Fruit fly (Drosophila melanogaster): Measurements from ENCODE around the gene CG14115.

CG14115 gene

dm6 chr3L:13015195-13015822 lies 45.9 kb downstream of the CG14115 start, which contains the start of gene MICAL-like (continued):
- TF ChIP-seq CG8281 (tag; optimal IDR thresholded peaks at IDR 0.05) (no peak), CG34224 (GFP tag; IDR thresholded peaks at IDR 0.05; ENCODE audit: partially characterized antibody) (peak; percentile 79), sisA (GFP tag; IDR thresholded peaks at IDR 0.05) (peak; percentile 57; the same call in 1 of the 2 replicates), kay (GFP tag; optimal IDR thresholded peaks at IDR 0.05) (peak; percentile 79), H2.0 (GFP tag; IDR thresholded peaks at IDR 0.05) (peak; percentile 13; the same call in 1 of the 2 replicates), Chrac-16 (GFP tag; optimal IDR thresholded peaks at IDR 0.05) (no peak), mam (GFP tag; optimal IDR thresholded peaks at IDR 0.05) (peak; percentile 54), ranshi (GFP tag; IDR thresholded peaks at IDR 0.05) (peak; percentile 40), vnd (GFP tag; IDR thresholded peaks at IDR 0.05; ENCODE audit: partially characterized antibody) (peak; percentile 89), CG14710 (tag; optimal IDR thresholded peaks at IDR 0.05) (peak; percentile 78), exex (tag; optimal IDR thresholded peaks at IDR 0.05) (no peak), CG11247 (GFP tag; IDR thresholded peaks at IDR 0.05) (0 out of 2 replicates have a peak, but pooled peaks have one; percentile 14), CG4404 (GFP tag; IDR thresholded peaks at IDR 0.05) (peak; percentile 30), phol (tag; optimal IDR thresholded peaks at IDR 0.05) (no peak), Atf3 (GFP tag; optimal IDR thresholded peaks at IDR 0.05) (peak; percentile 18), ci (GFP tag; IDR thresholded peaks at IDR 0.05) (peak; percentile 56; the same call in 1 of the 3 replicates), MESR4 (GFP tag; optimal IDR thresholded peaks at IDR 0.05) (no peak), Hr39 (optimal IDR thresholded peaks at IDR 0.05) (no peak), CG7786 (GFP tag; optimal IDR thresholded peaks at IDR 0.05) (peak; percentile 22), ewg (GFP tag; optimal IDR thresholded peaks at IDR 0.05) (no peak), dpn (GFP tag; optimal IDR thresholded peaks at IDR 0.05) (peak in 1 of 2 experiments; percentile 21), hkb (optimal IDR thresholded peaks at IDR 0.05) (no peak), hkb (GFP tag; IDR thresholded peaks at IDR 0.05) (peak; percentile 36; the same call in 1 of the 2 replicates), CG42726 (GFP tag; IDR thresholded peaks at IDR 0.05; ENCODE audit: partially characterized antibody) (0 out of 2 replicates have a peak, but pooled peaks have one; percentile 46), CG11695 (GFP tag; IDR thresholded peaks at IDR 0.05) (no peak), zen (tag; optimal IDR thresholded peaks at IDR 0.05) (peak; percentile 61), so (GFP tag; IDR thresholded peaks at IDR 0.05) (no peak), croc (GFP tag; conservative IDR thresholded peaks at IDR 0.05) (no peak), corto (GFP tag; optimal IDR thresholded peaks at IDR 0.05) (no peak), Med (GFP tag) (peak; percentile 87), CG32767 (GFP tag; IDR thresholded peaks at IDR 0.05) (no peak), Dad (GFP tag; optimal IDR thresholded peaks at IDR 0.05) (peak; percentile 26), knrl (GFP tag; IDR thresholded peaks at IDR 0.05; ENCODE audit: partially characterized antibody) (peak; percentile 88), hbn (GFP tag; IDR thresholded peaks at IDR 0.05; ENCODE audit: partially characterized antibody) (peak; percentile 88), ssp (GFP tag; IDR thresholded peaks at IDR 0.05) (peak; percentile 61), NFAT (GFP tag; IDR thresholded peaks at IDR 0.05) (peak; percentile 50; the same call in 1 of the 2 replicates), CG14441 (GFP tag; IDR thresholded peaks at IDR 0.05) (peak; percentile 36), sens (GFP tag) (peak; percentile 87), eyg (GFP tag; optimal IDR thresholded peaks at IDR 0.05) (peak; percentile 0), CG8944 (GFP tag; optimal IDR thresholded peaks at IDR 0.05) (peak; percentile 2), CG13123 (GFP tag; optimal IDR thresholded peaks at IDR 0.05) (no peak), HLH4C (GFP tag; IDR thresholded peaks at IDR 0.05; ENCODE audit: partially characterized antibody) (peak; percentile 79), Dip2 (GFP tag; IDR thresholded peaks at IDR 0.05) (no peak), Ets97D (GFP tag; optimal IDR thresholded peaks at IDR 0.05) (no peak), MBD-R2 (GFP tag; IDR thresholded peaks at IDR 0.05) (peak; percentile 65), CG3847 (GFP tag; IDR thresholded peaks at IDR 0.05) (no peak; the same call in 1 of the 2 replicates), z (GFP tag; IDR thresholded peaks at IDR 0.05) (no peak), dan (GFP tag; IDR thresholded peaks at IDR 0.05) (no peak), Doc3 (GFP tag; IDR thresholded peaks at IDR 0.05; ENCODE audit: partially characterized antibody) (peak; percentile 97), run (tag; optimal IDR thresholded peaks at IDR 0.05) (no peak), trem (tag; optimal IDR thresholded peaks at IDR 0.05) (peak; percentile 11)
